Worm (Caenorhabditis elegans): ENCODE measurements around the gene B0035.13.

Gene B0035.13

DNA sequence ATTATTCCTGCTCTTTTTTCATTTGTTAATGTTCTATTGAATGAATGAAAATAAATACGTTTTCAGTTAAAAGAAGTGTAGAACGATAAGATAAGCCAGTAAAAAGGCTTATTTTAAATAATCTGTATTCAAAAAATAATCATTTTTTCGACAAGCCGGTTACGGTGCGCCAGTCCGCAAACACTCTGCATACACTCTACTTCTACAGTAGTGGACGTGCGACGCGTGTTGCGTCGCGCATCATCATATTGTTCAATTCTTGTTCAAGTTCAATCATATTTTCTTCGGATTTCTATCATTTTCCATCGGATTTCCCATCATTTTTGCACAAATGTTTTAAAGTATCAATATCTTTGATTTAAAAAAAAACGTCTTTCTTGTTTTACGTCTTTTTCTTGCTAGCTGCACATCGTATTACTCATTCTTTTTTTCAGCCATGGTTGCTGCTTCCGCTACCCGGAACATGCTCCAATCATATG, 13.4 kb upstream of the B0035.13 start, which contains the start of gene B0035.18:
Gene B0035.18, plus strand, starts transcription at position 429 of the 479 bp plus-strand sequence.
- TF ChIP-seq nhr-21 (tag; optimal IDR thresholded peaks at IDR 0.05) (no peak), ceh-82 (tag; optimal IDR thresholded peaks at IDR 0.05) (no peak), zag-1 (tag; optimal IDR thresholded peaks at IDR 0.05) (no peak), sma-3 (GFP tag; optimal IDR thresholded peaks at IDR 0.05) (no peak)

DNA sequence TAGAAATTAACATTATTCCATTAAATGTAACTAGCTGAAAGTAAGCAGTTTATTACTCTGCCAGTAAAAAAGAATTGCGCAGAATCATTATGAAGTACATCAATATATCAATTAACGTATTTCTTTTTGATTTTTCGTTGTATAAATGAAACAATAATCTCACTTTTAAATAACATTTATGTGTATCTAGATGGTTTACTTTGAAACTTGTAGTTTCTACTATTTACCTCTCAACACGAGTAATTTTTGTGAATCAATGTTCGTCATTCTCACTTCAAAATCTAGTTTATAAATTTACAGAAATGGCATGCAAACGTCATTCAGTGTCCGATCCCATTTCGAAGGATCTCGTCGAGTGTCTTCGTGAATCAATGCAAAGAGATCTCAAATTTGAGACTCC, 10.6 kb upstream of the B0035.13 start, which contains the start of gene gspd-1:
Gene gspd-1, plus strand, starts transcription at position 301 of the 400 bp plus-strand sequence.
- no peak for TF ChIP-seq sem-4 (tag; optimal IDR thresholded peaks at IDR 0.05)
- no peak for TF ChIP-seq nhr-12 (tag; optimal IDR thresholded peaks at IDR 0.05)
- TF ChIP-seq F13H6.1 (tag; optimal IDR thresholded peaks at IDR 0.05), result no peak
- no peak for TF ChIP-seq ztf-11 (tag; optimal IDR thresholded peaks at IDR 0.05)

DNA sequence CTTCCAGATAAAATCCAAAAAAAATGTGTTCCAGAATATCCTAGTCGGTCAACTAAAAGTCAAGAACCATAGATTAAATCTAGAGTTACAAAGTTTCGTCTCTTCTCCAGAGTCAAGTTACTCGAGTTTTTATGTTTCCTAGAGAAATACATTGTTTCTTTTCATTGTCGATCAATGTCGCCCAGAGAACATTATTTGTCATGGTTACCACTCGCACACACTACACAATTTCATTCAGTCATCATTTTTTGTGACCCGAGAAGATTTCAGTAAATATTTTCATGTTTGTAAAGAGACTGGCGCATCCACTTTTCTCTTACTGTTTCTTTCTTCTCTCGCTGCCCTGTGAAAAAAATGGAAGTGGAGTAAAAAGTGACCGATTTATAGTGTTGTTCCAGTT, 10.1 kb upstream of the B0035.13 start:
- TF ChIP-seq nhr-25 (tag; optimal IDR thresholded peaks at IDR 0.05), result no peak
- TF ChIP-seq sem-4 (tag; optimal IDR thresholded peaks at IDR 0.05), result no peak
- no peak for TF ChIP-seq crh-2 (tag; optimal IDR thresholded peaks at IDR 0.05)
- no peak for TF ChIP-seq ztf-1 (GFP tag; conservative IDR thresholded peaks at IDR 0.05)
- no peak for TF ChIP-seq alr-1 (tag; optimal IDR thresholded peaks at IDR 0.05)
- TF ChIP-seq nhr-12 (tag; optimal IDR thresholded peaks at IDR 0.05), result no peak
- no peak for TF ChIP-seq nhr-77 (tag; optimal IDR thresholded peaks at IDR 0.05)
- TF ChIP-seq nhr-23 (tag; optimal IDR thresholded peaks at IDR 0.05), result no peak
- no peak for TF ChIP-seq ama-1 (optimal IDR thresholded peaks at IDR 0.05)
- TF ChIP-seq nhr-10 (tag; optimal IDR thresholded peaks at IDR 0.05), result no peak
- no peak for TF ChIP-seq snpc-4 (tag; optimal IDR thresholded peaks at IDR 0.05)
- no peak for TF ChIP-seq ztf-4 (tag; optimal IDR thresholded peaks at IDR 0.05)

DNA sequence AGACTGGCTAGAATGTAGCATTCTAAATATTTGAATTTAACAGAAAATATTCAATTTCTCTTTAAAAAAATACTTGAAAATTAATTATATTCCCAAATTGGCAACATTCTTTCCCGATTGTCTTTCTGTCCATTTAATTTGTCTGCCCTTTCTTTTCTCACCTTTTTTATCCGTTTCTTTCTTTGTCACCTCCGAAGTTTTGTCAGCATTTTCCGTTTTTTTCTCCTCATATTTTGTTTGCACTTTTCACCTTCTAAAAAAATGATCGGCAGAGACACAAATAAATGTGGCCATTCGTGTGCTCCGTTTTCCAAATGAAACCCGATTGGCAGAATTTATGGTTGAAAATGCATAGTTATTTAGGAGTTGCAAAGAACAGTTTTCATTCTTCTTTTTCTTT, 9.6 kb upstream of the B0035.13 start:
- no peak for TF ChIP-seq nhr-10 (tag; optimal IDR thresholded peaks at IDR 0.05)
- TF ChIP-seq lsy-2 (tag; optimal IDR thresholded peaks at IDR 0.05), result peak in 1 of 2 experiments; percentile 0
- TF ChIP-seq snpc-4 (tag; optimal IDR thresholded peaks at IDR 0.05), result no peak
- no peak for TF ChIP-seq egl-27 (tag; optimal IDR thresholded peaks at IDR 0.05)

DNA sequence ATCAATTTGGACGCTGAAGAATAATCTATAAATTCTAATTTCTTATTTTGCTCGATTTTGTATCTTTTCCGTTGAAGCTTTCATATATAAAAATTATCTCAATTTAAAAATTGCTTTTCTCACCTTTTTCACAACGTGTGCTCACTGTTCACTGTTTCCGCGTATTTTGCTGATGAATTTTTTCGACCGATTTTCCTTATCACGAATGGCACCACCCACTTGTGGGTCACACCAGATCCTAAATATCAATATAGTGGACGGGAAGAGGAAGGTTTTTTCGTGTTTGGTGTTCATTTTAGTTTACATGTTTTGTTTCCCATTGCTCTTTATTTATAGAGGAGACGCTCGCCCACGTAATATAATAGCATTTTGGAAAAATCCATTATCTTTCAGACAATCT, 9.2 kb upstream of the B0035.13 start:
- TF ChIP-seq mdl-1 (tag; optimal IDR thresholded peaks at IDR 0.05), result no peak
- no peak for TF ChIP-seq blmp-1 (tag; optimal IDR thresholded peaks at IDR 0.05; ENCODE audit: insufficient read depth)
- no peak for TF ChIP-seq F13H6.1 (tag; optimal IDR thresholded peaks at IDR 0.05)
- no peak for TF ChIP-seq nhr-11 (tag; optimal IDR thresholded peaks at IDR 0.05)
- no peak for TF ChIP-seq skn-1 (tag; optimal IDR thresholded peaks at IDR 0.05)
- no peak for TF ChIP-seq lin-11 (tag; optimal IDR thresholded peaks at IDR 0.05)
- no peak for TF ChIP-seq ztf-1 (GFP tag; conservative IDR thresholded peaks at IDR 0.05)
- no peak for TF ChIP-seq crh-2 (tag; optimal IDR thresholded peaks at IDR 0.05)
- no peak for TF ChIP-seq lsy-2 (tag; optimal IDR thresholded peaks at IDR 0.05)
- no peak for TF ChIP-seq nhr-23 (tag; optimal IDR thresholded peaks at IDR 0.05)
- TF ChIP-seq R02D3.7 (tag; optimal IDR thresholded peaks at IDR 0.05), result no peak
- no peak for TF ChIP-seq egl-27 (tag; optimal IDR thresholded peaks at IDR 0.05)
- no peak for TF ChIP-seq nhr-237 (tag; optimal IDR thresholded peaks at IDR 0.05)
- TF ChIP-seq ceh-82 (tag; optimal IDR thresholded peaks at IDR 0.05), result no peak
- TF ChIP-seq elt-1 (tag; optimal IDR thresholded peaks at IDR 0.05), result no peak
- no peak for TF ChIP-seq sma-9 (GFP tag; optimal IDR thresholded peaks at IDR 0.05)
- TF ChIP-seq sma-9 (tag; optimal IDR thresholded peaks at IDR 0.05), result no peak

DNA sequence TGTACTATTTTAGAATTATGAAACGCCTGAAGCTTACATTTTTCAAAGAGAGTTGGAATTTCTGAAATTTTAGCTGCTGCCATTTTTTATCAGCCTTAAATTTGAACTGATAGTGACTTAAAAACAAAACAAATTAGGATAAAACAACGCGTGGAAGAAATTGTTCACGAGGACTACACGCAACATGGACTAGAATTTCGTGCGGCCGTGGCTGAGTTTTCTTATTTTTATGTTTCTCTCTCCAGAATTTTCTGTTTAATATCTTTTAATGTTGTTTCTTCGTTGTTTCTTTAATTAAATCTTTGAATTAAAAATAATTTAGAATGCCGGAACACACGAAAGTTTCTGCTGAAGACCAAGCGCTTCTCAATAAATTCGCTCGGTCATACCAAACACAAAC, 8.4 kb upstream of the B0035.13 start, which contains the start of the genes B0035.3, B0035.22 and pfd-4:
Gene B0035.3, minus strand, starts transcription at position 114 of the 400 bp plus-strand sequence.
Gene B0035.22, plus strand, starts transcription at position 269 of the 400 bp plus-strand sequence.
Gene pfd-4, plus strand, starts transcription at position 323 of the 400 bp plus-strand sequence.
- TF ChIP-seq egl-27 (tag; optimal IDR thresholded peaks at IDR 0.05) (no peak), elt-1 (tag; optimal IDR thresholded peaks at IDR 0.05) (no peak), unc-39 (tag; optimal IDR thresholded peaks at IDR 0.05) (no peak), aly-2 (tag; optimal IDR thresholded peaks at IDR 0.05) (no peak), nhr-11 (tag; optimal IDR thresholded peaks at IDR 0.05) (no peak), lin-13 (GFP tag; optimal IDR thresholded peaks at IDR 0.05) (peak; percentile 36), lin-39 (tag; optimal IDR thresholded peaks at IDR 0.05) (no peak), mab-5 (tag; optimal IDR thresholded peaks at IDR 0.05) (no peak), nhr-12 (tag; optimal IDR thresholded peaks at IDR 0.05) (no peak), R02D3.7 (tag; optimal IDR thresholded peaks at IDR 0.05) (no peak), sem-4 (tag; optimal IDR thresholded peaks at IDR 0.05) (peak; percentile 53), crh-2 (tag; optimal IDR thresholded peaks at IDR 0.05) (peak; percentile 72), skn-1 (tag; optimal IDR thresholded peaks at IDR 0.05) (no peak), snpc-4 (tag; optimal IDR thresholded peaks at IDR 0.05) (no peak), nhr-10 (tag; optimal IDR thresholded peaks at IDR 0.05) (no peak), ztf-4 (tag; optimal IDR thresholded peaks at IDR 0.05) (no peak), nhr-77 (tag; optimal IDR thresholded peaks at IDR 0.05) (no peak), sma-3 (GFP tag; optimal IDR thresholded peaks at IDR 0.05) (peak; percentile 53), F13H6.1 (tag; optimal IDR thresholded peaks at IDR 0.05) (peak; percentile 50), ceh-16 (tag; optimal IDR thresholded peaks at IDR 0.05) (no peak), nhr-25 (tag; optimal IDR thresholded peaks at IDR 0.05) (no peak), ceh-82 (tag; optimal IDR thresholded peaks at IDR 0.05) (no peak), C34F6.9 (tag; optimal IDR thresholded peaks at IDR 0.05) (peak; percentile 73), gmeb-1 (tag; optimal IDR thresholded peaks at IDR 0.05) (peak; percentile 38), lsy-2 (tag; optimal IDR thresholded peaks at IDR 0.05) (peak; percentile 1 to 79), unc-55 (GFP tag; optimal IDR thresholded peaks at IDR 0.05) (peak; percentile 76), nhr-129 (tag; optimal IDR thresholded peaks at IDR 0.05) (no peak), peb-1 (tag; optimal IDR thresholded peaks at IDR 0.05) (no peak), sma-9 (GFP tag; optimal IDR thresholded peaks at IDR 0.05) (peak; percentile 66), sma-9 (tag; optimal IDR thresholded peaks at IDR 0.05) (no peak)

Measured in whole organism, L2 larva.